Worm (Caenorhabditis elegans) whole organism, midembryonic: ENCODE data around the gene tsfm-1.

Source experiments
- T22C8.4 ChIP-seq: fragments of 200-800 bp; sonication (Bioruptor generic); IDR thresholded peaks from 2 replicates; pipeline ENCODE4 v1.3.6; 2022; ENCODE audit warnings: missing genetic modification characterization, missing compliant biosample characterization
- flt-1 ChIP-seq: fragments of 200-800 bp; sonication (Bioruptor generic); IDR thresholded peaks from 2 replicates; pipeline ENCODE4 v1.3.6; 2022; ENCODE audit warnings: missing genetic modification characterization, missing compliant biosample characterization
- klf-2 ChIP-seq: fragments of 200-800 bp; sonication (Bioruptor generic); conservative IDR thresholded peaks from 2 replicates; pipeline ENCODE4 v1.3.6; 2022; ENCODE audit warnings: missing genetic modification reagents, missing genetic modification characterization, missing compliant biosample characterization
- med-1 ChIP-seq: sonication (generic microtip); optimal IDR thresholded peaks from 2 replicates; lab custom pipeline; 2017; ENCODE audit warnings: missing genetic modification characterization, mild to moderate bottlenecking, missing compliant biosample characterization, antibody characterized with exemption, missing genetic modification reagents; ENCODE audit not compliant: insufficient read depth
- ref-1 ChIP-seq: fragments of 200-800 bp; sonication (Bioruptor generic); conservative IDR thresholded peaks from 2 replicates; pipeline ENCODE4 v1.3.6; 2022; ENCODE audit warnings: missing genetic modification reagents, missing genetic modification characterization, missing compliant biosample characterization
- tab-1 ChIP-seq: fragments of 200-800 bp; sonication (Bioruptor generic); IDR thresholded peaks from 2 replicates; pipeline ENCODE4 v1.3.6; 2022; ENCODE audit warnings: missing genetic modification characterization, missing compliant biosample characterization
- ztf-23 ChIP-seq: fragments of 200-800 bp; sonication (Bioruptor generic); IDR thresholded peaks from 2 replicates; pipeline ENCODE4 v1.3.6; 2022; ENCODE audit warnings: missing genetic modification reagents, missing genetic modification characterization, missing compliant biosample characterization

ce11 chrV:12241126-12241525 is 30.2 kb downstream of the tsfm-1 start, which contains the start of gene ttr-22:
- TF ChIP-seq ref-1 (GFP tag; lab: Robert Waterston, UW) (no peak), flt-1 (GFP tag; lab: Robert Waterston, UW) (no peak), tab-1 (GFP tag; lab: Robert Waterston, UW) (no peak), med-1 (GFP tag; lab: Kevin White, UChicago) (no peak), klf-2 (no peak), T22C8.4 (GFP tag; lab: Robert Waterston, UW) (no peak), ztf-23 (no peak)
